Fruit fly (Drosophila melanogaster) whole organism, adult: ENCODE results near the gene Iru.

Experiments used
- CG33017 ChIP-seq: fragments of 200-800 bp; sonication (Bioruptor generic); optimal IDR thresholded peaks from 2 replicates; lab custom pipeline; 2018; ENCODE audit warnings: missing biosample characterization, mild to moderate bottlenecking, missing genetic modification characterization, moderate library complexity
- Crg-1 ChIP-seq: fragments of 200-800 bp; sonication (Bioruptor generic); optimal IDR thresholded peaks from 2 replicates; lab custom pipeline; 2016; ENCODE audit warnings: missing biosample characterization, missing genetic modification characterization
- cic ChIP-seq: fragments of 200-800 bp; sonication (Bioruptor generic); optimal IDR thresholded peaks from 2 replicates; lab custom pipeline; 2017; ENCODE audit warnings: missing biosample characterization, mild to moderate bottlenecking, missing genetic modification characterization, moderate library complexity
- ovo ChIP-seq: fragments of 200-800 bp; sonication (Bioruptor generic); optimal IDR thresholded peaks from 2 replicates; lab custom pipeline; 2016; ENCODE audit warnings: missing biosample characterization, missing genetic modification characterization
- tj ChIP-seq: fragments of 200-800 bp; sonication (Bioruptor generic); optimal IDR thresholded peaks from 3 replicates; lab custom pipeline; 2017; ENCODE audit warnings: missing biosample characterization, mild to moderate bottlenecking, missing genetic modification characterization, moderate library complexity

DNA sequence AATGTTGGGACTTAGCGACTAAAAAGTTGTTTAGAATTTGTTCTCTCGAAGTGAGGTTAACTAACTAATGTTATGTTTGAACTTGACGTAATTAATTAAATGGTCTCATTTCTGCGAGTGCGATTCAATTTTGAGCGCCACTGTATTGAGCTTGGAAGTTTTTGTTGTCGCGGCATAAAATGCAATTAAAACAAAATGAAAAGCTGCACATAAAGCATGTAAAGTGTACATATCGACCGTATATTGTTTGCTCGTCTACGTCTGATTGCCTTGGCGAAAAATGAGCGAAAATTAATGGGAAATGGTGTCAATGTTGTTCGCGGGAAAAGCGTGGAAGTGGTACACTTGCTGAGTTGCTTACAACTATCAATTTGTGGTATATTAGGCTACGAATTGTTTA lies 10.6 kb downstream of the Iru start:
- no peak for TF ChIP-seq ovo (GFP tag; lab: Kevin White, UChicago)
- peak; percentile 95 for TF ChIP-seq tj (GFP tag; lab: Kevin White, UChicago)
- TF ChIP-seq CG33017, result no peak
- TF ChIP-seq cic (GFP tag; lab: Kevin White, UChicago), result no peak
- no peak for TF ChIP-seq Crg-1 (GFP tag; lab: Kevin White, UChicago)
